Worm (Caenorhabditis elegans) whole organism, L4 larva: Measurements from ENCODE around the gene Y17G7B.17.

Experiments
- ceh-82 ChIP-seq: sonication (generic microtip); optimal IDR thresholded peaks from 2 replicates; lab custom pipeline; 2017; ENCODE audit warnings: missing biosample characterization, missing genetic modification characterization
- dmd-6 ChIP-seq: fragments of 200-800 bp; sonication (Bioruptor generic); IDR thresholded peaks from 2 replicates; pipeline ENCODE4 v1.3.6; 2022; ENCODE audit warnings: missing genetic modification reagents, missing genetic modification characterization, missing compliant biosample characterization
- egl-27 ChIP-seq: sonication (generic microtip); optimal IDR thresholded peaks from 3 replicates; lab custom pipeline; 2017; ENCODE audit warnings: missing biosample characterization, missing genetic modification reagents, missing genetic modification characterization
- lin-15B ChIP-seq: fragments of 150-350 bp; sonication (generic microtip); optimal IDR thresholded peaks from 3 replicates; lab custom pipeline; 2014; ENCODE audit warnings: missing biosample characterization, missing genetic modification characterization
- lir-3 ChIP-seq: sonication (generic microtip); optimal IDR thresholded peaks from 2 replicates; lab custom pipeline; 2016; ENCODE audit warnings: mild to moderate bottlenecking, missing genetic modification characterization, missing compliant biosample characterization
- snpc-1.2 ChIP-seq: fragments of 200-800 bp; sonication (Bioruptor generic); IDR thresholded peaks from 2 replicates; pipeline ENCODE4 v1.3.6; 2022; ENCODE audit warnings: missing genetic modification reagents, missing genetic modification characterization, missing compliant biosample characterization
- unc-62 ChIP-seq, 3 experiments: fragments of 150-350 bp in 1 of 3; sonication (generic microtip); optimal IDR thresholded peaks in 2 of 3; peaks in 1 of 3; 1 replicate in 1 of 3; 2 replicates in 2 of 3; lab custom pipeline; 2014 to 2017; ENCODE audit warnings: missing biosample characterization in 3 of 3, missing genetic modification characterization in 3 of 3, missing genetic modification reagents in 3 of 3, missing genotype in 1 of 3
- ztf-11 ChIP-seq: fragments of 150-350 bp; optimal IDR thresholded peaks from 2 replicates; lab custom pipeline; 2014; ENCODE audit warnings: missing biosample characterization, missing genetic modification characterization

ce11 chrII:12049281-12049680 lies 50.5 kb downstream of the Y17G7B.17 start, which contains the start of gene nadk-2:
- TF ChIP-seq ceh-82 (tag; lab: Kevin White, UChicago) (no peak), dmd-6 (GFP tag; lab: Robert Waterston, UW) (no peak), egl-27 (tag; lab: Kevin White, UChicago) (no peak), lin-15B (no peak), snpc-1.2 (GFP tag; lab: Robert Waterston, UW) (no peak), lir-3 (tag; lab: Kevin White, UChicago) (no peak), unc-62 (GFP tag; optimal IDR thresholded peaks at IDR 0.05 in 1 of 2; lab: Kevin White, UChicago) (no peak), unc-62 (tag; optimal IDR thresholded peaks at IDR 0.05; lab: Kevin White, UChicago) (no peak), ztf-11 (tag; lab: Kevin White, UChicago) (no peak)
